Fruit fly (Drosophila melanogaster): ENCODE data around the gene CG13937.

The CG13937 gene

dm6 chr3L:1861794-1862447, 20.9 kb downstream of the CG13937 start, which contains the start of gene Rap1 (continued):
- TF ChIP-seq bbx (GFP tag; IDR thresholded peaks at IDR 0.05; ENCODE audit: partially characterized antibody) (peak; percentile 90), Dp (GFP tag; optimal IDR thresholded peaks at IDR 0.05) (peak; percentile 25), CG14050 (GFP tag; IDR thresholded peaks at IDR 0.05) (peak; percentile 28; the same call in 2 of the 3 replicates), CG3163 (GFP tag; optimal IDR thresholded peaks at IDR 0.05) (peak; percentile 31), CG9215 (GFP tag; IDR thresholded peaks at IDR 0.05) (peak; percentile 82), nau (GFP tag; optimal IDR thresholded peaks at IDR 0.05) (no peak), so (GFP tag; IDR thresholded peaks at IDR 0.05) (peak; percentile 48; the same call in 1 of the 3 replicates), ro (GFP tag; IDR thresholded peaks at IDR 0.05) (no peak), vvl (GFP tag; IDR thresholded peaks at IDR 0.05) (peak; percentile 81), Bgb (GFP tag; IDR thresholded peaks at IDR 0.05; ENCODE audit: partially characterized antibody) (peak; percentile 94), CG31441 (GFP tag; IDR thresholded peaks at IDR 0.05) (peak; percentile 58), sr (GFP tag; IDR thresholded peaks at IDR 0.05) (no peak), TFAM (GFP tag; optimal IDR thresholded peaks at IDR 0.05) (no peak), gem (tag; optimal IDR thresholded peaks at IDR 0.05) (peak; percentile 59), CG6791 (GFP tag; IDR thresholded peaks at IDR 0.05; ENCODE audit: partially characterized antibody) (peak; percentile 95), CG10462 (GFP tag; optimal IDR thresholded peaks at IDR 0.05) (no peak), CG6854 (GFP tag; optimal IDR thresholded peaks at IDR 0.05) (peak; percentile 20), CG2120 (GFP tag; optimal IDR thresholded peaks at IDR 0.05) (peak; percentile 69), Hey (tag; optimal IDR thresholded peaks at IDR 0.05) (no peak), CG7987 (GFP tag; optimal IDR thresholded peaks at IDR 0.05) (no peak), D19B (GFP tag; optimal IDR thresholded peaks at IDR 0.05) (peak; percentile 36), Nf-YB (GFP tag; optimal IDR thresholded peaks at IDR 0.05) (no peak), usp (GFP tag; optimal IDR thresholded peaks at IDR 0.05) (no peak), CG14667 (GFP tag; IDR thresholded peaks at IDR 0.05) (peak; percentile 74), CG12104 (GFP tag; optimal IDR thresholded peaks at IDR 0.05) (peak; percentile 71), CG10147 (GFP tag; optimal IDR thresholded peaks at IDR 0.05) (peak; percentile 60), CG34376 (GFP tag; optimal IDR thresholded peaks at IDR 0.05) (peak; percentile 54), CG13123 (GFP tag; optimal IDR thresholded peaks at IDR 0.05) (no peak), her (GFP tag; optimal IDR thresholded peaks at IDR 0.05) (peak; percentile 53), phol (tag; optimal IDR thresholded peaks at IDR 0.05) (peak; percentile 68), CG9437 (GFP tag; optimal IDR thresholded peaks at IDR 0.05) (peak; percentile 8), twi (tag; optimal IDR thresholded peaks at IDR 0.05) (no peak), CG2875 (GFP tag; optimal IDR thresholded peaks at IDR 0.05) (peak; percentile 21), btn (GFP tag; optimal IDR thresholded peaks at IDR 0.05) (no peak), ind (GFP tag; optimal IDR thresholded peaks at IDR 0.05) (peak; percentile 49), NC2α (GFP tag; optimal IDR thresholded peaks at IDR 0.05) (no peak), CG31224 (GFP tag; IDR thresholded peaks at IDR 0.05) (peak; percentile 66), CG1233 (GFP tag; optimal IDR thresholded peaks at IDR 0.05) (peak; percentile 52), gce (GFP tag; IDR thresholded peaks at IDR 0.05) (no peak), Rfx (GFP tag; IDR thresholded peaks at IDR 0.05) (peak; percentile 92), pum (GFP tag; optimal IDR thresholded peaks at IDR 0.05) (peak; percentile 56), knrl (GFP tag; IDR thresholded peaks at IDR 0.05; ENCODE audit: partially characterized antibody) (peak; percentile 96), Atf3 (GFP tag; optimal IDR thresholded peaks at IDR 0.05) (peak; percentile 39), CG14710 (tag; optimal IDR thresholded peaks at IDR 0.05) (peak; percentile 62), Doc2 (GFP tag; IDR thresholded peaks at IDR 0.05) (no peak), tin (GFP tag; optimal IDR thresholded peaks at IDR 0.05) (peak; percentile 71), CG17359 (tag; optimal IDR thresholded peaks at IDR 0.05) (peak; percentile 21), Hsf (GFP tag; optimal IDR thresholded peaks at IDR 0.05) (peak; percentile 50), jigr1 (GFP tag; IDR thresholded peaks at IDR 0.05) (peak; percentile 78; the same call in 2 of the 3 replicates), CG15011 (GFP tag; optimal IDR thresholded peaks at IDR 0.05) (no peak)

All from whole organism, embryonic.